Worm (Caenorhabditis elegans) whole organism, midembryonic: Measurements from ENCODE around the gene ubc-8.

ENCODE experiments used
- T22C8.4 ChIP-seq: fragments of 200-800 bp; sonication (Bioruptor generic); IDR thresholded peaks from 2 replicates; pipeline ENCODE4 v1.3.6; 2022; ENCODE audit warnings: missing genetic modification characterization, missing compliant biosample characterization
- flt-1 ChIP-seq: fragments of 200-800 bp; sonication (Bioruptor generic); IDR thresholded peaks from 2 replicates; pipeline ENCODE4 v1.3.6; 2022; ENCODE audit warnings: missing genetic modification characterization, missing compliant biosample characterization
- ref-1 ChIP-seq: fragments of 200-800 bp; sonication (Bioruptor generic); conservative IDR thresholded peaks from 2 replicates; pipeline ENCODE4 v1.3.6; 2022; ENCODE audit warnings: missing genetic modification reagents, missing genetic modification characterization, missing compliant biosample characterization
- tab-1 ChIP-seq: fragments of 200-800 bp; sonication (Bioruptor generic); IDR thresholded peaks from 2 replicates; pipeline ENCODE4 v1.3.6; 2022; ENCODE audit warnings: missing genetic modification characterization, missing compliant biosample characterization
- ztf-23 ChIP-seq: fragments of 200-800 bp; sonication (Bioruptor generic); IDR thresholded peaks from 2 replicates; pipeline ENCODE4 v1.3.6; 2022; ENCODE audit warnings: missing genetic modification reagents, missing genetic modification characterization, missing compliant biosample characterization
- ztf-29 ChIP-seq: fragments of 200-800 bp; sonication (Bioruptor generic); IDR thresholded peaks from 2 replicates; pipeline ENCODE4 v1.3.6; 2022; ENCODE audit warnings: missing genetic modification reagents, missing genetic modification characterization, missing compliant biosample characterization

ce11 chrIV:2654965-2655364 lies 52.1 kb downstream of the ubc-8 start:
- TF ChIP-seq ref-1 (GFP tag; lab: Robert Waterston, UW) (no peak), ztf-29 (no peak), T22C8.4 (no peak), tab-1 (no peak), flt-1 (no peak), ztf-23 (GFP tag; lab: Robert Waterston, UW) (no peak)
